Fruit fly (Drosophila melanogaster): Measurements from ENCODE around the gene CG14297.

CG14297 gene

dm6 chr3R:18902164-18902563 lies 4.2 kb downstream of the CG14297 start, which contains the start of gene CG14294:
CG14294 (minus strand) TSS chr3R:18902264.
- TF ChIP-seq Blimp-1 (GFP tag; optimal IDR thresholded peaks at IDR 0.05) (no peak), spab (GFP tag; optimal IDR thresholded peaks at IDR 0.05) (no peak), CG6808 (GFP tag; optimal IDR thresholded peaks at IDR 0.05) (no peak), Hr39 (GFP tag; optimal IDR thresholded peaks at IDR 0.05) (no peak), CG34406 (GFP tag; optimal IDR thresholded peaks at IDR 0.05) (no peak), Smox (GFP tag; optimal IDR thresholded peaks at IDR 0.05) (no peak), vri (GFP tag; optimal IDR thresholded peaks at IDR 0.05) (no peak), cyc (GFP tag; optimal IDR thresholded peaks at IDR 0.05) (no peak), acj6 (GFP tag; optimal IDR thresholded peaks at IDR 0.05) (no peak), CG31627 (GFP tag; optimal IDR thresholded peaks at IDR 0.05) (no peak), CG1621 (tag; optimal IDR thresholded peaks at IDR 0.05) (no peak), Gug (GFP tag; IDR thresholded peaks at IDR 0.05) (no peak), CG16779 (tag; optimal IDR thresholded peaks at IDR 0.05) (no peak), CG6163 (GFP tag; IDR thresholded peaks at IDR 0.05) (no peak), fkh (GFP tag; optimal IDR thresholded peaks at IDR 0.05) (no peak), OdsH (GFP tag; optimal IDR thresholded peaks at IDR 0.05) (no peak), CG4318 (GFP tag; optimal IDR thresholded peaks at IDR 0.05) (no peak), fd59A (GFP tag; optimal IDR thresholded peaks at IDR 0.05) (no peak)

DNA sequence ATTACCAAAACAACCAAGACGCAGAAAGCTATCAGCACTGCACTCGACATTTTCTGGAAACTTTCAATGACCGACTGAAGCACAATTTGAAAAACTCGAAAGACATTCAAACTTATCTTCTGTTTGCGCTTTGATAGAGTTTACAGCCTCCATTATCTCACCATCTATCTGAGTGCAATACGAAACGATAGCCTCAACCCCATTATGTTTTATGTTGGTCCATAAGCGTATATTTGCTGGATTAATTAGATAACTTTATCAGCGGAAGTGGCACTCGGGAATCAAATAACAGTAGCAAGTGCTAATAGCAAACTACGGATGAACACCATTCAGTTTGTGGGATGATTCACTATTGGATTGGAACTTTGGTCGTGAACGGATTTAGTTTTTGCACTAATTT lies 4.9 kb downstream of the CG14297 start, which contains the start of gene CG34284:
Gene CG34284 (minus strand): TSS at position 76 of the 400 bp plus-strand sequence.
- TF ChIP-seq Hr39 (GFP tag; optimal IDR thresholded peaks at IDR 0.05) (no peak), Eip93F (GFP tag; optimal IDR thresholded peaks at IDR 0.05) (no peak), Met (GFP tag; optimal IDR thresholded peaks at IDR 0.05) (no peak), fkh (GFP tag; optimal IDR thresholded peaks at IDR 0.05) (peak; percentile 14)

DNA sequence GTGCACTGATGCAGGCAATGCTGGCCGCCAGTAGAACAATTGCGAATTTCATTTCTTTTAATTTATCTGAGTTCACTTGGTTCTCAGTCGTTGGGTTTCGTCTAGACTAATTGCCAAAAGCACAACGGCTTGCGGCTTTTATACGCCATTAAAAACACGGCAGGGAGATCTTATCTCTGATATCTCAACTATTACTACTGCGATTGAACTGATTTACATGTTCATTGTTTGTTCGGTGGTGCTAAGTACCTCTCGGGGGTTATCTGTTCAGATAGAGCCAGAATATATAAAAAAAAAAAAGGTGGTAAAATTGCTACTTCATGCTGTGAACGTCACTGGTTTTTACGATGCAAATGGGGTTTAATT lies 7.6 kb downstream of the CG14297 start, which contains the start of gene CG14292:
Gene CG14292 (minus strand): TSS at position 101 of the 366 bp plus-strand sequence.
- no peak for TF ChIP-seq CG3032 (tag; optimal IDR thresholded peaks at IDR 0.05)
- TF ChIP-seq CG16779 (tag; optimal IDR thresholded peaks at IDR 0.05): no peak
- TF ChIP-seq esn (GFP tag; optimal IDR thresholded peaks at IDR 0.05): no peak
- no peak for TF ChIP-seq Sox14 (GFP tag; optimal IDR thresholded peaks at IDR 0.05)
- TF ChIP-seq CG8119 (GFP tag; IDR thresholded peaks at IDR 0.05): no peak
- no peak for TF ChIP-seq pdm3 (GFP tag; optimal IDR thresholded peaks at IDR 0.05)
- TF ChIP-seq CG15336 (GFP tag; IDR thresholded peaks at IDR 0.05): no peak
- TF ChIP-seq CG10669 (GFP tag; optimal IDR thresholded peaks at IDR 0.05): no peak

- TF ChIP-seq esn (GFP tag; optimal IDR thresholded peaks at IDR 0.05): peak; percentile 16
- TF ChIP-seq CG6276 (GFP tag; optimal IDR thresholded peaks at IDR 0.05): no peak
- TF ChIP-seq Lpt (GFP tag; optimal IDR thresholded peaks at IDR 0.05): no peak
- no peak for TF ChIP-seq CG1621 (tag; optimal IDR thresholded peaks at IDR 0.05)
- no peak for TF ChIP-seq CG34406 (GFP tag; optimal IDR thresholded peaks at IDR 0.05)
- TF ChIP-seq acj6 (GFP tag; optimal IDR thresholded peaks at IDR 0.05): peak; percentile 3
- TF ChIP-seq CG6808 (GFP tag; optimal IDR thresholded peaks at IDR 0.05): no peak
- peak; percentile 38 for TF ChIP-seq Hr4 (GFP tag; optimal IDR thresholded peaks at IDR 0.05)
- no peak for TF ChIP-seq CG3032 (tag; optimal IDR thresholded peaks at IDR 0.05)
- TF ChIP-seq Met (GFP tag; optimal IDR thresholded peaks at IDR 0.05): no peak
- peak; percentile 65 for TF ChIP-seq svp (GFP tag)
- no peak for TF ChIP-seq net (GFP tag; optimal IDR thresholded peaks at IDR 0.05)
- peak; percentile 25 for TF ChIP-seq CG32006 (GFP tag; optimal IDR thresholded peaks at IDR 0.05)
- TF ChIP-seq pdm3 (GFP tag; optimal IDR thresholded peaks at IDR 0.05): no peak
- no peak for TF ChIP-seq Ets21C (GFP tag; optimal IDR thresholded peaks at IDR 0.05)
- TF ChIP-seq Sox14 (GFP tag; optimal IDR thresholded peaks at IDR 0.05): peak; percentile 5
- peak; percentile 27 for TF ChIP-seq CG3919 (GFP tag; optimal IDR thresholded peaks at IDR 0.05)
- peak; percentile 71 for TF ChIP-seq Eip78C (GFP tag)
- peak; percentile 14; the same call in 1 of the 3 replicates for TF ChIP-seq CG6163 (GFP tag; IDR thresholded peaks at IDR 0.05)
- 0 out of 2 replicates have a peak, but pooled peaks have one; percentile 32 for TF ChIP-seq Gug (GFP tag; IDR thresholded peaks at IDR 0.05)
- no peak for TF ChIP-seq CG6854 (GFP tag; optimal IDR thresholded peaks at IDR 0.05)
- no peak for TF ChIP-seq CG6792 (GFP tag; optimal IDR thresholded peaks at IDR 0.05)
- TF ChIP-seq CG4318 (GFP tag; optimal IDR thresholded peaks at IDR 0.05): no peak
- peak; percentile 38 for TF ChIP-seq CG10669 (GFP tag; optimal IDR thresholded peaks at IDR 0.05)
- no peak; the same call in 1 of the 2 replicates for TF ChIP-seq CG11294 (GFP tag; IDR thresholded peaks at IDR 0.05)
- peak; percentile 54 for TF ChIP-seq eg (GFP tag; IDR thresholded peaks at IDR 0.05)
- TF ChIP-seq cyc (GFP tag; optimal IDR thresholded peaks at IDR 0.05): peak; percentile 18
- TF ChIP-seq fd59A (GFP tag; optimal IDR thresholded peaks at IDR 0.05): no peak
- TF ChIP-seq dac (GFP tag; optimal IDR thresholded peaks at IDR 0.05): no peak
- TF ChIP-seq Blimp-1 (GFP tag; optimal IDR thresholded peaks at IDR 0.05): peak; percentile 58
Observed at dm6 chr3R:18905921-18906878, 8.3 kb downstream of the CG14297 start, which contains the start of gene EndoA. EndoA (plus strand) TSS chr3R:18906609.
